Worm (Caenorhabditis elegans): ENCODE data around the gene ugt-3.
A peak's percentile ranks its signal among the peaks of the same experiment; 100 is the strongest.

The ugt-3 gene

DNA sequence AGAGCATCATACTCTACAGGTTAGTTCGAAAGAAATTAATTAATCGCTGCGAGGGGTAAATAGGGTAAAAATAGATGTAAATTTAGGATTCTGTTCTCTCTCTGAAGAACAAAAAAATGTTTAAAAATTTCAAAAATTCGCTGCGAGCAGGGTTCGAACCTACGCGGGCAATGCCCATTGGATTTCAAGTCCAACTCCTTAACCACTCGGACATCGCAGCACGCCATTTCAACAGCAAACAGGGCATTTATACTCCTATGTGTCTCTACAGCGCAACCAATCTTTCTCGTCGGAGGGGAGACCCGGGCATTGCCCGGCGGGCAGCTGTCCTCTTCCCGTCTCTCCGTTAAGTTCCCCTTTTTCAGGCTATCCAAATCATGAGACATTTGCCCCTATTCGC lies 19.8 kb downstream of the ugt-3 start (continued):
- TF ChIP-seq set-16 (GFP tag; IDR thresholded peaks at IDR 0.05) (no peak), snpc-4 (tag; optimal IDR thresholded peaks at IDR 0.05) (no peak), nhr-48 (tag; optimal IDR thresholded peaks at IDR 0.05) (peak; percentile 0), lim-7 (GFP tag; IDR thresholded peaks at IDR 0.05) (peak; percentile 97), D1046.2 (GFP tag; IDR thresholded peaks at IDR 0.05) (peak; percentile 87), Y5F2A.4 (GFP tag; optimal IDR thresholded peaks at IDR 0.05) (peak; percentile 15), ceh-62 (tag; optimal IDR thresholded peaks at IDR 0.05) (no peak), zip-11 (GFP tag; IDR thresholded peaks at IDR 0.05) (peak; percentile 75), spr-3 (GFP tag; optimal IDR thresholded peaks at IDR 0.05) (peak; percentile 72), egl-27 (tag; optimal IDR thresholded peaks at IDR 0.05) (no peak), sdz-12 (GFP tag; optimal IDR thresholded peaks at IDR 0.05) (peak; percentile 91), nhr-42 (GFP tag; IDR thresholded peaks at IDR 0.05) (no peak), mdt-29 (GFP tag; IDR thresholded peaks at IDR 0.05) (0 out of 2 replicates have a peak, but pooled peaks have one; percentile 47), mxl-3 (GFP tag; optimal IDR thresholded peaks at IDR 0.05) (peak; percentile 70), tag-97 (GFP tag; IDR thresholded peaks at IDR 0.05) (no peak), F26F4.8 (GFP tag; conservative IDR thresholded peaks at IDR 0.05) (peak; percentile 75; the same call in 1 of the 2 replicates), rbr-2 (tag; optimal IDR thresholded peaks at IDR 0.05) (peak; percentile 59), arid-1 (GFP tag; conservative IDR thresholded peaks at IDR 0.05) (peak; percentile 91), ctbp-1 (GFP tag; IDR thresholded peaks at IDR 0.05) (peak; percentile 88), ztf-11 (tag; optimal IDR thresholded peaks at IDR 0.05) (no peak), R02D3.7 (tag; optimal IDR thresholded peaks at IDR 0.05) (no peak), F44E2.7 (GFP tag; IDR thresholded peaks at IDR 0.05) (peak; percentile 90; the same call in 1 of the 2 replicates), F37D6.2 (tag; optimal IDR thresholded peaks at IDR 0.05) (peak; percentile 6), F10B5.3 (tag; optimal IDR thresholded peaks at IDR 0.05) (peak; percentile 45), T26A8.4 (GFP tag; IDR thresholded peaks at IDR 0.05) (no peak), pha-4 (GFP tag; IDR thresholded peaks at IDR 0.05) (peak; percentile 86), pha-4 (tag; optimal IDR thresholded peaks at IDR 0.05) (no peak), lin-38 (GFP tag; IDR thresholded peaks at IDR 0.05) (no peak), jun-1 (tag; optimal IDR thresholded peaks at IDR 0.05) (no peak), T20F7.1 (GFP tag; optimal IDR thresholded peaks at IDR 0.05) (no peak), ceh-82 (tag; optimal IDR thresholded peaks at IDR 0.05) (no peak), daf-19 (GFP tag; conservative IDR thresholded peaks at IDR 0.05) (peak; percentile 77), fkh-10 (GFP tag; optimal IDR thresholded peaks at IDR 0.05) (no peak), daf-12 (tag; optimal IDR thresholded peaks at IDR 0.05) (no peak), ZK546.5 (tag; optimal IDR thresholded peaks at IDR 0.05) (no peak), lin-29 (GFP tag; IDR thresholded peaks at IDR 0.05) (peak; percentile 67), ces-1 (GFP tag; optimal IDR thresholded peaks at IDR 0.05) (no peak), nhr-77 (tag; optimal IDR thresholded peaks at IDR 0.05) (no peak), nhr-11 (tag; optimal IDR thresholded peaks at IDR 0.05) (no peak), hmg-1.1 (GFP tag; IDR thresholded peaks at IDR 0.05) (peak; percentile 90), hif-1 (tag; optimal IDR thresholded peaks at IDR 0.05) (peak in 1 of 2 experiments; percentile 43), zfp-2 (tag; optimal IDR thresholded peaks at IDR 0.05) (peak; percentile 28), mes-2 (tag; optimal IDR thresholded peaks at IDR 0.05; ENCODE audit: poor library complexity, severe bottlenecking) (no peak), attf-4 (tag; optimal IDR thresholded peaks at IDR 0.05) (no peak), nhr-102 (tag; optimal IDR thresholded peaks at IDR 0.05) (no peak), lir-3 (tag; optimal IDR thresholded peaks at IDR 0.05) (peak; percentile 66), egl-43 (GFP tag; IDR thresholded peaks at IDR 0.05) (no peak; the same call in 1 of the 2 replicates), unc-39 (tag; optimal IDR thresholded peaks at IDR 0.05) (no peak), unc-130 (GFP tag; optimal IDR thresholded peaks at IDR 0.05) (peak; percentile 57), snpc-1.2 (GFP tag; IDR thresholded peaks at IDR 0.05) (no peak; the same call in none of the 2 replicates), vab-7 (GFP tag; IDR thresholded peaks at IDR 0.05) (no peak), lin-13 (GFP tag; optimal IDR thresholded peaks at IDR 0.05) (no peak)

All from whole organism, L4 larva.